Worm (Caenorhabditis elegans): ENCODE measurements around the gene fipr-12.

ce11 chrV:9950861-9951260 lies 7.7 kb downstream of the fipr-12 start, which contains the start of gene ttr-46:
- peak; percentile 7 for TF ChIP-seq elt-2 (tag; optimal IDR thresholded peaks at IDR 0.05)
- no peak for TF ChIP-seq ztf-11 (tag; optimal IDR thresholded peaks at IDR 0.05)
- TF ChIP-seq jun-1 (tag; optimal IDR thresholded peaks at IDR 0.05), result no peak
- no peak for TF ChIP-seq aly-2 (tag; optimal IDR thresholded peaks at IDR 0.05)
- no peak for TF ChIP-seq lin-15B (tag; optimal IDR thresholded peaks at IDR 0.05)
- no peak for TF ChIP-seq nhr-28 (tag; optimal IDR thresholded peaks at IDR 0.05)
- TF ChIP-seq efl-3 (GFP tag; optimal IDR thresholded peaks at IDR 0.05), result no peak
- TF ChIP-seq blmp-1 (tag; optimal IDR thresholded peaks at IDR 0.05), result no peak
- TF ChIP-seq fkh-10 (GFP tag; optimal IDR thresholded peaks at IDR 0.05), result no peak
- TF ChIP-seq pag-3 (tag; optimal IDR thresholded peaks at IDR 0.05; ENCODE audit: borderline replicate concordance, insufficient read depth), result no peak

Data from whole organism, L1 larva.